Fruit fly (Drosophila melanogaster) whole organism, adult: Measurements from ENCODE around the gene CG33648.

Source experiments
- CG11617 ChIP-seq: fragments of 200-800 bp; sonication (Bioruptor generic); optimal IDR thresholded peaks from 2 replicates; lab custom pipeline; 2017; ENCODE audit warnings: mild to moderate bottlenecking, missing biosample characterization, missing genetic modification reagents, missing genetic modification characterization
- CG12768 ChIP-seq: fragments of 200-800 bp; sonication (Bioruptor generic); optimal IDR thresholded peaks from 2 replicates; lab custom pipeline; 2017; ENCODE audit warnings: missing biosample characterization, missing genetic modification characterization, mild to moderate bottlenecking, moderate library complexity, missing genetic modification reagents
- CG14711 ChIP-seq: fragments of 200-800 bp; sonication (Bioruptor generic); optimal IDR thresholded peaks from 2 replicates; lab custom pipeline; 2018; ENCODE audit warnings: missing biosample characterization, mild to moderate bottlenecking, missing genetic modification characterization, moderate library complexity
- CG7101 ChIP-seq: fragments of 200-800 bp; sonication (Bioruptor generic); optimal IDR thresholded peaks from 2 replicates; lab custom pipeline; 2018; ENCODE audit warnings: missing biosample characterization, mild to moderate bottlenecking, missing genetic modification characterization, moderate library complexity
- Clk ChIP-seq: fragments of 200-800 bp; sonication (Bioruptor generic); optimal IDR thresholded peaks from 2 replicates; lab custom pipeline; 2017; ENCODE audit warnings: missing biosample characterization, missing genetic modification characterization
- cic ChIP-seq: fragments of 200-800 bp; sonication (Bioruptor generic); optimal IDR thresholded peaks from 2 replicates; lab custom pipeline; 2017; ENCODE audit warnings: missing biosample characterization, mild to moderate bottlenecking, missing genetic modification characterization, moderate library complexity
- pad ChIP-seq: fragments of 200-800 bp; sonication (Bioruptor generic); optimal IDR thresholded peaks from 3 replicates; lab custom pipeline; 2017; ENCODE audit warnings: missing biosample characterization, missing genetic modification characterization, mild to moderate bottlenecking, moderate library complexity, missing genetic modification reagents
- tj ChIP-seq: fragments of 200-800 bp; sonication (Bioruptor generic); optimal IDR thresholded peaks from 3 replicates; lab custom pipeline; 2017; ENCODE audit warnings: missing biosample characterization, mild to moderate bottlenecking, missing genetic modification characterization, moderate library complexity

dm6 chr2L:14501132-14501954, 22.8 kb upstream of the CG33648 start:
- TF ChIP-seq CG14711 (tag; lab: Kevin White, UChicago) (peak; percentile 23), pad (GFP tag; lab: Kevin White, UChicago) (peak; percentile 5), Clk (GFP tag; lab: Kevin White, UChicago) (no peak), cic (GFP tag; lab: Kevin White, UChicago) (no peak), CG12768 (GFP tag; lab: Kevin White, UChicago) (peak; percentile 40), tj (GFP tag; lab: Kevin White, UChicago) (no peak), CG11617 (GFP tag; lab: Kevin White, UChicago) (peak; percentile 27), CG7101 (tag; lab: Kevin White, UChicago) (peak; percentile 21)
